Worm (Caenorhabditis elegans) whole organism, L1 larva: ENCODE results near the gene T04C12.11.

Experiments
- C16A3.4 ChIP-seq: fragments of 150-350 bp; optimal IDR thresholded peaks from 2 replicates; lab custom pipeline; 2014; ENCODE audit warnings: missing biosample characterization, missing genetic modification characterization
- C34B4.2 ChIP-seq: sonication (generic microtip); optimal IDR thresholded peaks from 2 replicates; lab custom pipeline; 2017; ENCODE audit warnings: mild to moderate bottlenecking, missing genetic modification characterization, missing compliant biosample characterization
- Y116A8C.19 ChIP-seq: sonication (generic microtip); optimal IDR thresholded peaks from 2 replicates; lab custom pipeline; 2016; ENCODE audit warnings: missing compliant biosample characterization, missing genetic modification characterization, borderline replicate concordance
- aha-1 ChIP-seq: fragments of 150-350 bp; optimal IDR thresholded peaks from 2 replicates; lab custom pipeline; 2014; ENCODE audit warnings: missing biosample characterization, missing genetic modification characterization
- ceh-63 ChIP-seq: fragments of 200-800 bp; sonication (Bioruptor generic); optimal IDR thresholded peaks from 2 replicates; lab custom pipeline; 2018; ENCODE audit warnings: mild to moderate bottlenecking, missing genetic modification characterization, missing compliant biosample characterization
- ceh-8 ChIP-seq: fragments of 200-800 bp; sonication (Bioruptor generic); optimal IDR thresholded peaks from 2 replicates; lab custom pipeline; 2018; ENCODE audit warnings: mild to moderate bottlenecking, missing genetic modification characterization, moderate library complexity, missing compliant biosample characterization
- ceh-82 ChIP-seq, 3 experiments: fragments of 150-350 bp in 1 of 3; sonication (generic microtip) in 2 of 3; optimal IDR thresholded peaks; 2 replicates each; lab custom pipeline; 2014 to 2017; ENCODE audit warnings: missing biosample characterization in 3 of 3, missing genetic modification characterization in 3 of 3
- ceh-90 ChIP-seq: sonication (generic microtip); optimal IDR thresholded peaks from 2 replicates; lab custom pipeline; 2016; ENCODE audit warnings: missing genetic modification characterization, missing compliant biosample characterization
- elt-3 ChIP-seq, 6 experiments: fragments of 150-350 bp in 1 of 6; sonication (generic microtip); optimal IDR thresholded peaks; 2 replicates each; lab custom pipeline; 2017 to 2018; ENCODE audit warnings: missing biosample characterization in 6 of 6, missing genetic modification characterization in 6 of 6, inconsistent platforms in 1 of 6
- ets-5 ChIP-seq: fragments of 200-800 bp; sonication (Bioruptor generic); IDR thresholded peaks from 2 replicates; pipeline ENCODE4 v1.3.6; 2022; ENCODE audit warnings: missing genetic modification characterization, missing compliant biosample characterization
- fkh-10 ChIP-seq: sonication (generic microtip); optimal IDR thresholded peaks from 2 replicates; lab custom pipeline; 2017; ENCODE audit warnings: missing biosample characterization, missing genetic modification reagents, missing genetic modification characterization
- fkh-4 ChIP-seq: sonication (generic microtip); optimal IDR thresholded peaks from 2 replicates; lab custom pipeline; 2016; ENCODE audit warnings: missing compliant biosample characterization, missing genetic modification characterization, borderline replicate concordance
- fkh-8 ChIP-seq: sonication (generic microtip); optimal IDR thresholded peaks from 2 replicates; lab custom pipeline; 2016; ENCODE audit warnings: mild to moderate bottlenecking, missing genetic modification characterization, missing compliant biosample characterization
- grh-1 ChIP-seq: fragments of 200-800 bp; sonication (Bioruptor generic); IDR thresholded peaks from 2 replicates; pipeline ENCODE4 v1.3.6; 2022; ENCODE audit warnings: missing genetic modification reagents, missing genetic modification characterization, missing compliant biosample characterization
- hlh-17 ChIP-seq: fragments of 200-800 bp; sonication (Bioruptor generic); optimal IDR thresholded peaks from 2 replicates; lab custom pipeline; 2018; ENCODE audit warnings: missing genetic modification characterization, mild to moderate bottlenecking, missing compliant biosample characterization, moderate library complexity, borderline replicate concordance
- lin-35 ChIP-seq, 2 experiments: fragments of 150-350 bp; optimal IDR thresholded peaks; 2 replicates each; lab custom pipeline; 2014; ENCODE audit warnings: missing biosample characterization in 2 of 2, missing genetic modification characterization in 2 of 2, missing genetic modification reagents in 2 of 2
- lin-39 ChIP-seq: fragments of 150-350 bp; optimal IDR thresholded peaks from 2 replicates; lab custom pipeline; 2014; ENCODE audit warnings: missing biosample characterization, missing genetic modification reagents, missing genetic modification characterization
- lir-3 ChIP-seq: sonication (generic microtip); optimal IDR thresholded peaks from 2 replicates; lab custom pipeline; 2016; ENCODE audit warnings: mild to moderate bottlenecking, missing genetic modification characterization, moderate library complexity, missing compliant biosample characterization; ENCODE audit not compliant: poor library complexity
- lsy-2 ChIP-seq, 2 experiments: fragments of 150-350 bp; optimal IDR thresholded peaks; 2 replicates each; lab custom pipeline; 2014; ENCODE audit warnings: missing biosample characterization in 2 of 2, missing genetic modification characterization in 2 of 2
- mep-1 ChIP-seq: fragments of 150-350 bp; optimal IDR thresholded peaks from 2 replicates; lab custom pipeline; 2014; ENCODE audit warnings: missing biosample characterization, missing genetic modification characterization
- nhr-11 ChIP-seq: fragments of 150-350 bp; optimal IDR thresholded peaks from 2 replicates; lab custom pipeline; 2014; ENCODE audit warnings: missing biosample characterization, missing genetic modification characterization
- nhr-19 ChIP-seq: fragments of 200-800 bp; sonication (Bioruptor generic); conservative IDR thresholded peaks from 2 replicates; pipeline ENCODE4 v1.3.6; 2022; ENCODE audit warnings: missing genetic modification characterization, missing compliant biosample characterization
- nhr-20 ChIP-seq: sonication (generic microtip); optimal IDR thresholded peaks from 2 replicates; lab custom pipeline; 2016; ENCODE audit warnings: mild to moderate bottlenecking, missing genetic modification characterization, missing compliant biosample characterization
- nhr-237 ChIP-seq: fragments of 150-350 bp; optimal IDR thresholded peaks from 2 replicates; lab custom pipeline; 2014; ENCODE audit warnings: missing biosample characterization, missing genetic modification characterization
- nhr-28 ChIP-seq: fragments of 150-350 bp; optimal IDR thresholded peaks from 2 replicates; lab custom pipeline; 2014; ENCODE audit warnings: missing biosample characterization, missing genetic modification characterization
- nhr-71 ChIP-seq: sonication (generic microtip); optimal IDR thresholded peaks from 2 replicates; lab custom pipeline; 2016; ENCODE audit warnings: mild to moderate bottlenecking, missing genetic modification characterization, moderate library complexity, missing compliant biosample characterization
- nhr-77 ChIP-seq: fragments of 150-350 bp; optimal IDR thresholded peaks from 2 replicates; lab custom pipeline; 2014; ENCODE audit warnings: missing biosample characterization, missing genetic modification characterization
- nhr-84 ChIP-seq: sonication (generic microtip); optimal IDR thresholded peaks from 2 replicates; lab custom pipeline; 2017; ENCODE audit warnings: missing biosample characterization, missing genetic modification characterization
- nhr-85 ChIP-seq: sonication (generic microtip); peaks from one replicate; lab custom pipeline; 2016; ENCODE audit warnings: missing genetic modification characterization, inconsistent platforms, missing compliant biosample characterization
- rnt-1 ChIP-seq: sonication (generic microtip); optimal IDR thresholded peaks from 2 replicates; lab custom pipeline; 2016; ENCODE audit warnings: mild to moderate bottlenecking, missing genetic modification characterization, moderate library complexity, missing compliant biosample characterization
- snpc-4 ChIP-seq: fragments of 150-350 bp; optimal IDR thresholded peaks from 2 replicates; lab custom pipeline; 2014; ENCODE audit warnings: missing biosample characterization, missing genetic modification characterization
- sptf-1 ChIP-seq: fragments of 150-350 bp; optimal IDR thresholded peaks from 2 replicates; lab custom pipeline; 2014; ENCODE audit warnings: missing biosample characterization, missing genetic modification characterization
- sup-37 ChIP-seq: fragments of 200-800 bp; sonication (Bioruptor generic); optimal IDR thresholded peaks from 2 replicates; lab custom pipeline; 2018; ENCODE audit warnings: mild to moderate bottlenecking, missing genetic modification characterization, missing compliant biosample characterization
- tbx-2 ChIP-seq: sonication (generic microtip); optimal IDR thresholded peaks from 2 replicates; lab custom pipeline; 2016; ENCODE audit warnings: missing genetic modification characterization, missing compliant biosample characterization
- unc-130 ChIP-seq: fragments of 150-350 bp; optimal IDR thresholded peaks from 2 replicates; lab custom pipeline; 2017; ENCODE audit warnings: missing biosample characterization, missing genetic modification characterization, inconsistent platforms
- unc-62 ChIP-seq: fragments of 150-350 bp; optimal IDR thresholded peaks from 2 replicates; lab custom pipeline; 2014; ENCODE audit warnings: missing biosample characterization, missing genetic modification reagents, missing genetic modification characterization
- vab-15 ChIP-seq: sonication (generic microtip); optimal IDR thresholded peaks from 2 replicates; lab custom pipeline; 2017; ENCODE audit warnings: missing genotype, mild to moderate bottlenecking, missing genetic modification characterization, missing compliant biosample characterization

Gene T04C12.11

ce11 chrV:11043767-11044166 is 16.3 kb downstream of the T04C12.11 start, which contains the start of gene C45B11.6:
Gene C45B11.6 (plus strand): TSS chrV:11044067.
- TF ChIP-seq lsy-2 (tag; optimal IDR thresholded peaks at IDR 0.05; lab: Kevin White, UChicago) = no peak
- no peak for TF ChIP-seq ceh-63 (GFP tag; lab: Kevin White, UChicago)
- no peak for TF ChIP-seq lin-35 (GFP tag; optimal IDR thresholded peaks at IDR 0.05; lab: Kevin White, UChicago)
- no peak for TF ChIP-seq lin-39 (tag; lab: Kevin White, UChicago)
- TF ChIP-seq nhr-237 (tag; lab: Kevin White, UChicago) = no peak
- TF ChIP-seq tbx-2 = no peak
- TF ChIP-seq C34B4.2 (tag; lab: Kevin White, UChicago) = no peak
- TF ChIP-seq fkh-10 (GFP tag; lab: Kevin White, UChicago) = no peak
- TF ChIP-seq snpc-4 (tag; lab: Kevin White, UChicago) = no peak
- TF ChIP-seq fkh-8 (tag; lab: Kevin White, UChicago) = no peak
- TF ChIP-seq nhr-28 (tag; lab: Kevin White, UChicago) = no peak
- no peak for TF ChIP-seq mep-1 (tag; lab: Kevin White, UChicago)
- no peak for TF ChIP-seq ceh-90 (tag; lab: Kevin White, UChicago)

ce11 chrV:11042538-11042937 is 17.6 kb downstream of the T04C12.11 start, which contains the start of gene C45B11.2:
Gene C45B11.2 (plus strand): TSS chrV:11042710.
- TF ChIP-seq nhr-71 (tag; lab: Kevin White, UChicago) (no peak), unc-62 (GFP tag; lab: Kevin White, UChicago) (no peak), nhr-77 (tag; lab: Kevin White, UChicago) (no peak), aha-1 (no peak), hlh-17 (GFP tag; lab: Kevin White, UChicago) (no peak), ceh-8 (no peak), sptf-1 (tag; lab: Kevin White, UChicago) (no peak), nhr-85 (tag; lab: Kevin White, UChicago) (no peak), ceh-82 (tag; optimal IDR thresholded peaks at IDR 0.05; lab: Kevin White, UChicago) (no peak), lin-35 (GFP tag; optimal IDR thresholded peaks at IDR 0.05; lab: Kevin White, UChicago) (no peak), rnt-1 (no peak), grh-1 (GFP tag; lab: Robert Waterston, UW) (no peak), unc-130 (tag; lab: Kevin White, UChicago) (no peak), lsy-2 (tag; optimal IDR thresholded peaks at IDR 0.05; lab: Kevin White, UChicago) (no peak), sup-37 (GFP tag; lab: Kevin White, UChicago) (no peak), C34B4.2 (tag; lab: Kevin White, UChicago) (no peak), mep-1 (tag; lab: Kevin White, UChicago) (no peak), elt-3 (tag; optimal IDR thresholded peaks at IDR 0.05; lab: Kevin White, UChicago) (no peak), fkh-4 (tag; lab: Kevin White, UChicago) (no peak)

ce11 chrV:11041499-11041898 is 18.6 kb downstream of the T04C12.11 start, which contains the start of gene C45B11.5:
Gene C45B11.5 (plus strand): TSS chrV:11041799.
- TF ChIP-seq fkh-4 (tag; lab: Kevin White, UChicago) (no peak), nhr-20 (tag; lab: Kevin White, UChicago) (no peak), ets-5 (GFP tag; lab: Robert Waterston, UW) (no peak), nhr-19 (GFP tag; lab: Robert Waterston, UW) (no peak), vab-15 (tag; lab: Kevin White, UChicago) (no peak), nhr-11 (tag; lab: Kevin White, UChicago) (no peak), nhr-84 (tag; lab: Kevin White, UChicago) (no peak), grh-1 (GFP tag; lab: Robert Waterston, UW) (no peak), Y116A8C.19 (tag; lab: Kevin White, UChicago) (no peak), C16A3.4 (tag; lab: Kevin White, UChicago) (no peak), lir-3 (no peak)
- TF ChIP-seq, all 84 proteins: peak for 0
